Worm (Caenorhabditis elegans) whole organism, young adult: ENCODE data around the gene xpo-3.

Experiments
- C17E4.6 ChIP-seq: fragments of 200-800 bp; sonication (Bioruptor generic); IDR thresholded peaks from 2 replicates; pipeline ENCODE4 v1.3.6; 2022; ENCODE audit warnings: missing genetic modification reagents, missing genetic modification characterization, missing compliant biosample characterization
- F33H1.4 ChIP-seq: fragments of 200-800 bp; sonication (Bioruptor generic); IDR thresholded peaks from 2 replicates; pipeline ENCODE4 v1.3.6; 2022; ENCODE audit warnings: missing genetic modification reagents, missing genetic modification characterization, missing compliant biosample characterization
- F49E8.2 ChIP-seq: sonication (generic microtip); optimal IDR thresholded peaks from 3 replicates; lab custom pipeline; 2017; ENCODE audit warnings: missing genetic modification characterization, mild to moderate bottlenecking, missing compliant biosample characterization, antibody characterized with exemption, moderate library complexity; ENCODE audit not compliant: insufficient read depth
- F52B5.7 ChIP-seq: sonication (generic microtip); optimal IDR thresholded peaks from 2 replicates; lab custom pipeline; 2016; ENCODE audit warnings: mild to moderate bottlenecking, missing genetic modification characterization, missing compliant biosample characterization
- T26A5.8 ChIP-seq: sonication (generic microtip); optimal IDR thresholded peaks from 2 replicates; lab custom pipeline; 2016; ENCODE audit warnings: missing genetic modification characterization, missing compliant biosample characterization
- Y53F4B.3 ChIP-seq: fragments of 200-800 bp; sonication (Bioruptor generic); IDR thresholded peaks from 2 replicates; pipeline ENCODE4 v1.3.6; 2022; ENCODE audit warnings: missing genetic modification reagents, missing genetic modification characterization, missing compliant biosample characterization
- Y56A3A.18 ChIP-seq: fragments of 200-800 bp; sonication (Bioruptor generic); IDR thresholded peaks from 2 replicates; pipeline ENCODE4 v1.3.6; 2022; ENCODE audit warnings: missing genetic modification reagents, missing genetic modification characterization, missing compliant biosample characterization
- Y67H2A.10 ChIP-seq: fragments of 200-800 bp; sonication (Bioruptor generic); conservative IDR thresholded peaks from 2 replicates; pipeline ENCODE4 v1.3.6; 2022; ENCODE audit warnings: missing genetic modification reagents, missing genetic modification characterization, missing compliant biosample characterization
- akir-1 ChIP-seq: fragments of 200-800 bp; sonication (Bioruptor generic); optimal IDR thresholded peaks from 2 replicates; lab custom pipeline; 2018; ENCODE audit warnings: mild to moderate bottlenecking, missing genetic modification characterization, moderate library complexity, missing compliant biosample characterization
- aptf-3 ChIP-seq: fragments of 200-800 bp; sonication (Bioruptor generic); IDR thresholded peaks from 2 replicates; pipeline ENCODE4 v1.3.6; 2022; ENCODE audit warnings: missing genetic modification characterization, missing compliant biosample characterization
- cebp-2 ChIP-seq: fragments of 200-800 bp; sonication (Bioruptor generic); IDR thresholded peaks from 2 replicates; pipeline ENCODE4 v1.3.6; 2022; ENCODE audit warnings: missing genetic modification characterization, missing compliant biosample characterization
- ceh-100 ChIP-seq: fragments of 200-800 bp; sonication (Bioruptor generic); IDR thresholded peaks from 2 replicates; pipeline ENCODE4 v1.3.6; 2022; ENCODE audit warnings: missing genetic modification reagents, missing genetic modification characterization, missing compliant biosample characterization
- ceh-91 ChIP-seq: fragments of 200-800 bp; sonication (Bioruptor generic); IDR thresholded peaks from 2 replicates; pipeline ENCODE4 v1.3.6; 2022; ENCODE audit warnings: missing genetic modification reagents, missing genetic modification characterization, missing compliant biosample characterization
- ekl-4 ChIP-seq: fragments of 200-800 bp; sonication (Bioruptor generic); IDR thresholded peaks from 2 replicates; pipeline ENCODE4 v1.3.6; 2022; ENCODE audit warnings: missing genetic modification reagents, missing genetic modification characterization, missing compliant biosample characterization
- fkh-3 ChIP-seq: sonication (generic microtip); optimal IDR thresholded peaks from 2 replicates; lab custom pipeline; 2016; ENCODE audit warnings: mild to moderate bottlenecking, missing genetic modification characterization, missing compliant biosample characterization
- hmg-1.2 ChIP-seq: fragments of 200-800 bp; sonication (Bioruptor generic); IDR thresholded peaks from 2 replicates; pipeline ENCODE4 v1.3.6; 2022; ENCODE audit warnings: missing genetic modification reagents, missing genetic modification characterization, missing compliant biosample characterization
- hrde-1 ChIP-seq: sonication (generic microtip); optimal IDR thresholded peaks from 2 replicates; lab custom pipeline; 2016; ENCODE audit warnings: missing genetic modification characterization, mild to moderate bottlenecking, missing compliant biosample characterization, moderate library complexity, missing genotype, missing genetic modification reagents, borderline replicate concordance
- hsf-1 ChIP-seq: fragments of 200-800 bp; sonication (Bioruptor generic); IDR thresholded peaks from 2 replicates; pipeline ENCODE4 v1.3.6; 2022; ENCODE audit warnings: missing genetic modification reagents, missing genetic modification characterization, missing compliant biosample characterization
- let-526 ChIP-seq: fragments of 200-800 bp; sonication (Bioruptor generic); IDR thresholded peaks from 2 replicates; pipeline ENCODE4 v1.3.6; 2022; ENCODE audit warnings: missing genetic modification reagents, missing genetic modification characterization, missing compliant biosample characterization
- lin-54 ChIP-seq: fragments of 200-800 bp; sonication (Bioruptor generic); optimal IDR thresholded peaks from 2 replicates; lab custom pipeline; 2018; ENCODE audit warnings: mild to moderate bottlenecking, missing genetic modification characterization, missing compliant biosample characterization
- lsl-1 ChIP-seq: fragments of 200-800 bp; sonication (Bioruptor generic); optimal IDR thresholded peaks from 2 replicates; lab custom pipeline; 2018; ENCODE audit warnings: mild to moderate bottlenecking, missing genetic modification characterization, moderate library complexity, missing compliant biosample characterization
- madf-10 ChIP-seq: sonication (generic microtip); optimal IDR thresholded peaks from 2 replicates; lab custom pipeline; 2016; ENCODE audit warnings: mild to moderate bottlenecking, missing genetic modification characterization, missing compliant biosample characterization
- madf-3 ChIP-seq: fragments of 200-800 bp; sonication (Bioruptor generic); IDR thresholded peaks from 2 replicates; pipeline ENCODE4 v1.3.6; 2022; ENCODE audit warnings: missing genetic modification reagents, missing genetic modification characterization, missing compliant biosample characterization
- madf-6 ChIP-seq: fragments of 200-800 bp; sonication (Bioruptor generic); IDR thresholded peaks from 2 replicates; pipeline ENCODE4 v1.3.6; 2022; ENCODE audit warnings: missing genetic modification reagents, missing genetic modification characterization, missing compliant biosample characterization
- nhr-120 ChIP-seq: fragments of 200-800 bp; sonication (Bioruptor generic); IDR thresholded peaks from 2 replicates; pipeline ENCODE4 v1.3.6; 2022; ENCODE audit warnings: missing genetic modification characterization, missing compliant biosample characterization
- nhr-179 ChIP-seq: sonication (generic microtip); optimal IDR thresholded peaks from 2 replicates; lab custom pipeline; 2016; ENCODE audit warnings: mild to moderate bottlenecking, missing genetic modification characterization, missing compliant biosample characterization
- nhr-90 ChIP-seq: sonication (generic microtip); optimal IDR thresholded peaks from 2 replicates; lab custom pipeline; 2016; ENCODE audit warnings: missing genotype, mild to moderate bottlenecking, missing genetic modification characterization, missing compliant biosample characterization
- pbrm-1 ChIP-seq: fragments of 200-800 bp; sonication (Bioruptor generic); IDR thresholded peaks from 2 replicates; pipeline ENCODE4 v1.3.6; 2022; ENCODE audit warnings: missing genetic modification reagents, missing genetic modification characterization, missing compliant biosample characterization
- rec-8 ChIP-seq, 2 experiments: sonication (generic microtip); optimal IDR thresholded peaks; 2 replicates each; lab custom pipeline; 2016; ENCODE audit warnings: mild to moderate bottlenecking in 2 of 2, missing genetic modification characterization in 2 of 2, missing genetic modification reagents in 2 of 2, missing genotype in 2 of 2, missing biosample characterization in 1 of 2, missing compliant biosample characterization in 1 of 2, moderate library complexity in 1 of 2
- repo-1 ChIP-seq: sonication (generic microtip); optimal IDR thresholded peaks from 2 replicates; lab custom pipeline; 2017; ENCODE audit warnings: mild to moderate bottlenecking, missing genetic modification characterization, missing compliant biosample characterization
- sdz-38 ChIP-seq: sonication (generic microtip); optimal IDR thresholded peaks from 2 replicates; lab custom pipeline; 2016; ENCODE audit warnings: missing genotype, missing genetic modification characterization, missing compliant biosample characterization
- snpc-1.3 ChIP-seq: sonication (generic microtip); optimal IDR thresholded peaks from 2 replicates; lab custom pipeline; 2017; ENCODE audit warnings: missing genetic modification characterization, mild to moderate bottlenecking, missing compliant biosample characterization, antibody characterized with exemption, moderate library complexity, missing genotype, missing genetic modification reagents; ENCODE audit not compliant: insufficient read depth
- somi-1 ChIP-seq: fragments of 200-800 bp; sonication (Bioruptor generic); optimal IDR thresholded peaks from 2 replicates; lab custom pipeline; 2018; ENCODE audit warnings: mild to moderate bottlenecking, missing genetic modification characterization, missing compliant biosample characterization
- tbp1 ChIP-seq: fragments of 200-800 bp; sonication (Bioruptor generic); optimal IDR thresholded peaks from 2 replicates; lab custom pipeline; 2018; ENCODE audit warnings: mild to moderate bottlenecking, missing genetic modification characterization, missing compliant biosample characterization
- unc-130 ChIP-seq: sonication (generic microtip); optimal IDR thresholded peaks from 2 replicates; lab custom pipeline; 2016; ENCODE audit warnings: missing genetic modification reagents, missing genetic modification characterization, missing compliant biosample characterization
- unc-62 ChIP-seq: fragments of 150-350 bp; optimal IDR thresholded peaks from 2 replicates; lab custom pipeline; 2014; ENCODE audit warnings: missing biosample characterization, missing genetic modification reagents, missing genetic modification characterization
- zfh-2 ChIP-seq: fragments of 200-800 bp; sonication (Bioruptor generic); conservative IDR thresholded peaks from 2 replicates; pipeline ENCODE4 v1.3.6; 2022; ENCODE audit warnings: missing genetic modification reagents, missing genetic modification characterization, missing compliant biosample characterization

xpo-3 gene

ce11 chrIV:7924975-7925828 is 1.4 kb upstream of the xpo-3 start (continued):
- TF ChIP-seq lsl-1 (no peak), hrde-1 (tag; lab: Kevin White, UChicago) (peak; percentile 79), nhr-120 (GFP tag; lab: Robert Waterston, UW) (no peak), unc-62 (no peak), tbp1 (GFP tag; lab: Kevin White, UChicago) (peak; percentile 16), nhr-90 (tag; lab: Kevin White, UChicago) (no peak), somi-1 (GFP tag; lab: Kevin White, UChicago) (no peak), repo-1 (tag; lab: Kevin White, UChicago) (peak; percentile 64), Y56A3A.18 (GFP tag; lab: Robert Waterston, UW) (peak; percentile 68; the same call in 1 of the 2 replicates), fkh-3 (tag; lab: Kevin White, UChicago) (no peak), madf-6 (GFP tag; lab: Robert Waterston, UW) (peak; percentile 62), madf-3 (peak; percentile 24; the same call in 1 of the 2 replicates), rec-8 (tag; optimal IDR thresholded peaks at IDR 0.05; lab: Kevin White, UChicago) (no peak), hmg-1.2 (GFP tag; lab: Robert Waterston, UW) (peak; percentile 29; the same call in 1 of the 2 replicates), nhr-179 (tag; lab: Kevin White, UChicago) (no peak), snpc-1.3 (tag; lab: Kevin White, UChicago) (peak; percentile 79), unc-130 (GFP tag; lab: Kevin White, UChicago) (peak; percentile 43), cebp-2 (GFP tag; lab: Robert Waterston, UW) (0 out of 2 replicates have a peak, but pooled peaks have one; percentile 81), aptf-3 (GFP tag; lab: Robert Waterston, UW) (0 out of 2 replicates have a peak, but pooled peaks have one; percentile 65), hsf-1 (GFP tag; lab: Robert Waterston, UW) (peak; percentile 64), ekl-4 (GFP tag; lab: Robert Waterston, UW) (peak; percentile 69), C17E4.6 (GFP tag; lab: Robert Waterston, UW) (no peak), Y67H2A.10 (no peak), Y53F4B.3 (GFP tag; lab: Robert Waterston, UW) (no peak), zfh-2 (peak; percentile 52), akir-1 (GFP tag; lab: Kevin White, UChicago) (no peak), T26A5.8 (tag; lab: Kevin White, UChicago) (no peak), ceh-100 (GFP tag; lab: Robert Waterston, UW) (peak; percentile 29; the same call in 1 of the 2 replicates), lin-54 (GFP tag; lab: Kevin White, UChicago) (peak; percentile 69), F49E8.2 (tag; lab: Kevin White, UChicago) (peak; percentile 47), madf-10 (tag; lab: Kevin White, UChicago) (no peak), F33H1.4 (GFP tag; lab: Robert Waterston, UW) (peak; percentile 45), pbrm-1 (GFP tag; lab: Robert Waterston, UW) (no peak), F52B5.7 (tag; lab: Kevin White, UChicago) (peak; percentile 18), sdz-38 (tag; lab: Kevin White, UChicago) (no peak), let-526 (GFP tag; lab: Robert Waterston, UW) (no peak), ceh-91 (no peak)
